Fruit fly (Drosophila melanogaster) whole organism, adult: ENCODE data around the gene CG32119.

Experiments
- CG11617 ChIP-seq: fragments of 200-800 bp; sonication (Bioruptor generic); optimal IDR thresholded peaks from 2 replicates; lab custom pipeline; 2017; ENCODE audit warnings: mild to moderate bottlenecking, missing biosample characterization, missing genetic modification reagents, missing genetic modification characterization
- CG12768 ChIP-seq: fragments of 200-800 bp; sonication (Bioruptor generic); optimal IDR thresholded peaks from 2 replicates; lab custom pipeline; 2017; ENCODE audit warnings: missing biosample characterization, missing genetic modification characterization, mild to moderate bottlenecking, moderate library complexity, missing genetic modification reagents
- CG14711 ChIP-seq: fragments of 200-800 bp; sonication (Bioruptor generic); optimal IDR thresholded peaks from 2 replicates; lab custom pipeline; 2018; ENCODE audit warnings: missing biosample characterization, mild to moderate bottlenecking, missing genetic modification characterization, moderate library complexity
- CG1620 ChIP-seq: fragments of 200-800 bp; sonication (Bioruptor generic); optimal IDR thresholded peaks from 2 replicates; lab custom pipeline; 2016; ENCODE audit warnings: missing biosample characterization, missing genetic modification characterization
- Clk ChIP-seq: fragments of 200-800 bp; sonication (Bioruptor generic); optimal IDR thresholded peaks from 2 replicates; lab custom pipeline; 2017; ENCODE audit warnings: missing biosample characterization, missing genetic modification characterization
- Crg-1 ChIP-seq: fragments of 200-800 bp; sonication (Bioruptor generic); optimal IDR thresholded peaks from 2 replicates; lab custom pipeline; 2016; ENCODE audit warnings: missing biosample characterization, missing genetic modification characterization
- Hr96 ChIP-seq: fragments of 200-800 bp; sonication (Bioruptor generic); optimal IDR thresholded peaks from 2 replicates; lab custom pipeline; 2016; ENCODE audit warnings: missing biosample characterization, missing genetic modification characterization
- bab1 ChIP-seq: fragments of 200-800 bp; sonication (Bioruptor generic); optimal IDR thresholded peaks from 3 replicates; lab custom pipeline; 2019; ENCODE audit warnings: missing biosample characterization, mild to moderate bottlenecking, missing genetic modification characterization, moderate library complexity
- cic ChIP-seq: fragments of 200-800 bp; sonication (Bioruptor generic); optimal IDR thresholded peaks from 2 replicates; lab custom pipeline; 2017; ENCODE audit warnings: missing biosample characterization, mild to moderate bottlenecking, missing genetic modification characterization, moderate library complexity
- cnc ChIP-seq, 2 experiments: fragments of >200 bp; optimal IDR thresholded peaks; 2 replicates each; lab custom pipeline; 2017
- kay ChIP-seq: fragments of 200-800 bp; sonication (Bioruptor generic); peaks from one replicate; lab custom pipeline; 2016; ENCODE audit warnings: missing biosample characterization, missing genetic modification characterization, borderline replicate concordance
- ovo ChIP-seq: fragments of 200-800 bp; sonication (Bioruptor generic); optimal IDR thresholded peaks from 2 replicates; lab custom pipeline; 2016; ENCODE audit warnings: missing biosample characterization, missing genetic modification characterization
- pad ChIP-seq: fragments of 200-800 bp; sonication (Bioruptor generic); optimal IDR thresholded peaks from 3 replicates; lab custom pipeline; 2017; ENCODE audit warnings: missing biosample characterization, missing genetic modification characterization, mild to moderate bottlenecking, moderate library complexity, missing genetic modification reagents
- toe ChIP-seq: fragments of 200-800 bp; sonication (Bioruptor generic); optimal IDR thresholded peaks from 2 replicates; lab custom pipeline; 2016; ENCODE audit warnings: missing biosample characterization, missing genetic modification characterization

DNA sequence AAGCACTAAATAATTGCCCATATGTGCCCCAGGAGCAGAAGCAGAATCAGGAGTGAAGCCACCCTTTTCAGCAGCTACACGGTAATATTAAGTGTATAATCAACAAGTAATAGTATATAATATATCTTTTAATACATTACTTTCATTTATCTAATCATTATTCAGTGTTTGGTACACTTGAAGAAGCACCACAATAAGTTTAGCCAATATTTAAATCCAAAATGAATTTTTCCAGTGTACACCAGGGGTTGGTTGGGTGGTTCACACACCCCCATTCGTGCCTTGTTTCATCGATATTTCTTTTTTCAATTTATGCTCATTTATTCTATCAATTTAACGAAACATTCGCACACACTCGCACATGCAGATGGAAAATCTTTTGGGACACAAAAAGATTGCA lies 51.0 kb downstream of the CG32119 start:
- TF ChIP-seq kay (GFP tag; lab: Kevin White, UChicago), result no peak
- no peak for TF ChIP-seq CG11617 (GFP tag; lab: Kevin White, UChicago)
- no peak for TF ChIP-seq cic (GFP tag; lab: Kevin White, UChicago)
- no peak for TF ChIP-seq CG14711 (tag; lab: Kevin White, UChicago)
- TF ChIP-seq Hr96 (GFP tag; lab: Kevin White, UChicago), result no peak
- TF ChIP-seq cnc (optimal IDR thresholded peaks at IDR 0.05; lab: Kevin White, UChicago), result no peak
- TF ChIP-seq Crg-1 (GFP tag; lab: Kevin White, UChicago), result no peak
- TF ChIP-seq CG12768 (GFP tag; lab: Kevin White, UChicago), result no peak
- no peak for TF ChIP-seq bab1 (GFP tag; lab: Kevin White, UChicago)
- no peak for TF ChIP-seq pad (GFP tag; lab: Kevin White, UChicago)
- no peak for TF ChIP-seq Clk
- no peak for TF ChIP-seq ovo (GFP tag; lab: Kevin White, UChicago)
- TF ChIP-seq toe (GFP tag; lab: Kevin White, UChicago), result no peak
- no peak for TF ChIP-seq CG1620 (GFP tag; lab: Kevin White, UChicago)
